Fruit fly (Drosophila melanogaster) whole organism, embryonic: ENCODE measurements around the gene TwdlX.

Experiments
- Aef1 ChIP-seq: fragments of 200-800 bp; sonication (Bioruptor generic); IDR thresholded peaks from 3 replicates; pipeline ENCODE4 v1.3.6; 2022; ENCODE audit warnings: missing biosample characterization, missing genetic modification characterization
- Awh ChIP-seq: fragments of 200-800 bp; sonication (Bioruptor generic); IDR thresholded peaks from 2 replicates; pipeline ENCODE4, ENCODE4 v1.3.6; 2022; ENCODE audit warnings: missing biosample characterization, missing genetic modification characterization
- Bgb ChIP-seq: fragments of 200-800 bp; sonication (Bioruptor generic); IDR thresholded peaks from 2 replicates; pipeline ENCODE4 v1.3.6; 2022; ENCODE audit warnings: missing biosample characterization, missing genetic modification characterization; ENCODE audit not compliant: partially characterized antibody
- CG10654 ChIP-seq: fragments of 200-800 bp; sonication (Bioruptor generic); optimal IDR thresholded peaks from 2 replicates; lab custom pipeline; 2016; ENCODE audit warnings: missing biosample characterization, missing genetic modification characterization
- CG11560 ChIP-seq: fragments of 200-800 bp; sonication (Bioruptor generic); IDR thresholded peaks from 3 replicates; pipeline ENCODE4 v1.3.6; 2022; ENCODE audit warnings: missing biosample characterization, missing genetic modification characterization
- CG12236 ChIP-seq: fragments of 200-800 bp; sonication (Bioruptor generic); optimal IDR thresholded peaks from 2 replicates; lab custom pipeline; 2016; ENCODE audit warnings: missing biosample characterization, missing genetic modification characterization
- CG14050 ChIP-seq: fragments of 200-800 bp; sonication (Bioruptor generic); IDR thresholded peaks from 3 replicates; pipeline ENCODE4 v1.3.6; 2022; ENCODE audit warnings: missing biosample characterization, missing genetic modification characterization
- CG14710 ChIP-seq: fragments of 200-800 bp; sonication (Bioruptor generic); optimal IDR thresholded peaks from 3 replicates; lab custom pipeline; 2019; ENCODE audit warnings: missing biosample characterization, mild to moderate bottlenecking, missing genetic modification characterization, moderate library complexity
- CG15601 ChIP-seq: fragments of 200-800 bp; sonication (Bioruptor generic); optimal IDR thresholded peaks from 3 replicates; lab custom pipeline; 2019; ENCODE audit warnings: missing biosample characterization, mild to moderate bottlenecking, missing genetic modification characterization, moderate library complexity
- CG16779 ChIP-seq: fragments of 200-800 bp; sonication (Bioruptor generic); IDR thresholded peaks from 2 replicates; pipeline ENCODE4 v1.3.6; 2022; ENCODE audit warnings: missing biosample characterization, missing genetic modification characterization
- CG18262 ChIP-seq: fragments of 200-800 bp; optimal IDR thresholded peaks from 3 replicates; lab custom pipeline; 2019; ENCODE audit warnings: missing biosample characterization, mild to moderate bottlenecking, missing genetic modification characterization, moderate library complexity
- CG2116 ChIP-seq: fragments of 200-800 bp; sonication (Bioruptor generic); optimal IDR thresholded peaks from 3 replicates; lab custom pipeline; 2018; ENCODE audit warnings: missing biosample characterization, mild to moderate bottlenecking, missing genetic modification characterization
- CG2129 ChIP-seq: fragments of 200-800 bp; sonication (Bioruptor generic); IDR thresholded peaks from 2 replicates; pipeline ENCODE4 v1.3.6; 2022; ENCODE audit warnings: missing biosample characterization, missing genetic modification characterization; ENCODE audit not compliant: partially characterized antibody
- CG2712 ChIP-seq: fragments of 200-800 bp; optimal IDR thresholded peaks from 3 replicates; lab custom pipeline; 2019; ENCODE audit warnings: missing biosample characterization, mild to moderate bottlenecking, missing genetic modification characterization, moderate library complexity
- CG34376 ChIP-seq: fragments of 200-800 bp; sonication (Bioruptor generic); optimal IDR thresholded peaks from 2 replicates; lab custom pipeline; 2018; ENCODE audit warnings: missing biosample characterization, mild to moderate bottlenecking, missing genetic modification characterization
- CG3847 ChIP-seq: fragments of 200-800 bp; sonication (Bioruptor generic); IDR thresholded peaks from 2 replicates; pipeline ENCODE4 v1.3.6; 2022; ENCODE audit warnings: missing biosample characterization, missing genetic modification characterization
- CG43689 ChIP-seq: fragments of 200-800 bp; sonication (Bioruptor generic); IDR thresholded peaks from 2 replicates; pipeline ENCODE4 v1.3.6; 2022; ENCODE audit warnings: missing biosample characterization, missing genetic modification characterization
- CG4854 ChIP-seq: fragments of 200-800 bp; sonication (Bioruptor generic); optimal IDR thresholded peaks from 2 replicates; lab custom pipeline; 2016; ENCODE audit warnings: missing biosample characterization, missing genetic modification characterization, inconsistent platforms
- CG6683 ChIP-seq: fragments of 200-800 bp; sonication (Bioruptor generic); optimal IDR thresholded peaks from 2 replicates; lab custom pipeline; 2017; ENCODE audit warnings: missing biosample characterization, mild to moderate bottlenecking, missing genetic modification characterization, missing genetic modification reagents
- CG7271 ChIP-seq: fragments of 200-800 bp; sonication (Bioruptor generic); optimal IDR thresholded peaks from 2 replicates; lab custom pipeline; 2018; ENCODE audit warnings: missing biosample characterization, mild to moderate bottlenecking, missing genetic modification characterization, moderate library complexity
- CG9817 ChIP-seq: fragments of 200-800 bp; sonication (Bioruptor generic); optimal IDR thresholded peaks from 2 replicates; lab custom pipeline; 2018; ENCODE audit warnings: missing biosample characterization, mild to moderate bottlenecking, missing genetic modification characterization, moderate library complexity
- CG9932 ChIP-seq: fragments of 200-800 bp; sonication (Bioruptor generic); IDR thresholded peaks from 2 replicates; pipeline ENCODE4 v1.3.6; 2022; ENCODE audit warnings: missing biosample characterization, missing genetic modification characterization
- D19A ChIP-seq: fragments of 200-800 bp; optimal IDR thresholded peaks from 3 replicates; lab custom pipeline; 2019; ENCODE audit warnings: missing biosample characterization, mild to moderate bottlenecking, missing genetic modification characterization, moderate library complexity
- Dek ChIP-seq: fragments of 200-800 bp; sonication (Bioruptor generic); optimal IDR thresholded peaks from 3 replicates; lab custom pipeline; 2019; ENCODE audit warnings: missing biosample characterization, mild to moderate bottlenecking, missing genetic modification characterization, moderate library complexity
- MTF-1 ChIP-seq: fragments of 200-800 bp; sonication (Bioruptor generic); optimal IDR thresholded peaks from 2 replicates; lab custom pipeline; 2018; ENCODE audit warnings: missing biosample characterization, mild to moderate bottlenecking, missing genetic modification characterization, borderline replicate concordance
- Meics ChIP-seq: fragments of 200-800 bp; sonication (Bioruptor generic); optimal IDR thresholded peaks from 2 replicates; lab custom pipeline; 2017; ENCODE audit warnings: missing biosample characterization, mild to moderate bottlenecking, missing genetic modification characterization
- Mrtf ChIP-seq: fragments of 200-800 bp; sonication (Bioruptor generic); IDR thresholded peaks from 3 replicates; pipeline ENCODE4 v1.3.6; 2022; ENCODE audit warnings: missing biosample characterization, missing genetic modification characterization
- Nf-YB ChIP-seq: fragments of 200-800 bp; sonication (Bioruptor generic); optimal IDR thresholded peaks from 3 replicates; lab custom pipeline; 2019; ENCODE audit warnings: missing biosample characterization, mild to moderate bottlenecking, missing genetic modification characterization, moderate library complexity
- NfI ChIP-seq: fragments of 200-800 bp; sonication (Bioruptor generic); optimal IDR thresholded peaks from 3 replicates; lab custom pipeline; 2018; ENCODE audit warnings: missing biosample characterization, mild to moderate bottlenecking, missing genetic modification characterization, moderate library complexity
- Opbp ChIP-seq: fragments of 200-800 bp; sonication (Bioruptor generic); IDR thresholded peaks from 3 replicates; pipeline ENCODE4 v1.3.6; 2022; ENCODE audit warnings: missing biosample characterization, missing genetic modification characterization; ENCODE audit not compliant: partially characterized antibody
- Sry-β ChIP-seq: fragments of 200-800 bp; sonication (Bioruptor generic); optimal IDR thresholded peaks from 2 replicates; lab custom pipeline; 2018; ENCODE audit warnings: missing biosample characterization, mild to moderate bottlenecking, missing genetic modification characterization, moderate library complexity
- bcd ChIP-seq: fragments of 200-800 bp; sonication (Bioruptor generic); optimal IDR thresholded peaks from 2 replicates; lab custom pipeline; 2017; ENCODE audit warnings: missing biosample characterization, mild to moderate bottlenecking, missing genetic modification characterization
- btn ChIP-seq: fragments of 200-800 bp; sonication (Bioruptor generic); optimal IDR thresholded peaks from 2 replicates; lab custom pipeline; 2016; ENCODE audit warnings: missing biosample characterization, missing genetic modification characterization
- crc ChIP-seq: fragments of 200-800 bp; sonication (Bioruptor generic); optimal IDR thresholded peaks from 2 replicates; lab custom pipeline; 2016; ENCODE audit warnings: missing biosample characterization, missing genetic modification characterization
- da ChIP-seq: fragments of 200-800 bp; sonication (Bioruptor generic); optimal IDR thresholded peaks from 2 replicates; lab custom pipeline; 2016; ENCODE audit warnings: missing biosample characterization, missing genetic modification characterization
- gcm ChIP-seq: fragments of 200-800 bp; sonication (Bioruptor generic); optimal IDR thresholded peaks from 2 replicates; lab custom pipeline; 2019; ENCODE audit warnings: missing biosample characterization, mild to moderate bottlenecking, missing genetic modification characterization, moderate library complexity
- gfzf ChIP-seq: fragments of 200-800 bp; sonication (Bioruptor generic); optimal IDR thresholded peaks from 2 replicates; lab custom pipeline; 2016; ENCODE audit warnings: missing biosample characterization, mild to moderate bottlenecking, missing genetic modification characterization, moderate library complexity
- grau ChIP-seq: fragments of 200-800 bp; optimal IDR thresholded peaks from 3 replicates; lab custom pipeline; 2019; ENCODE audit warnings: missing biosample characterization, mild to moderate bottlenecking, missing genetic modification characterization, moderate library complexity
- hkb ChIP-seq, 2 experiments: fragments of 200-800 bp in 1 of 2; fragments of >200 bp in 1 of 2; sonication (Bioruptor generic) in 1 of 2; IDR thresholded peaks in 1 of 2; optimal IDR thresholded peaks in 1 of 2; 2 replicates each; pipeline versions ENCODE4 v1.3.6 to Lab custom; 2017 to 2022; ENCODE audit warnings: missing biosample characterization in 1 of 2, missing genetic modification characterization in 1 of 2
- ind ChIP-seq: fragments of 200-800 bp; sonication (Bioruptor generic); optimal IDR thresholded peaks from 3 replicates; lab custom pipeline; 2016; ENCODE audit warnings: missing biosample characterization, missing genetic modification characterization
- jigr1 ChIP-seq: fragments of 200-800 bp; sonication (Bioruptor generic); IDR thresholded peaks from 3 replicates; pipeline ENCODE4 v1.3.6; 2022; ENCODE audit warnings: missing biosample characterization, missing genetic modification characterization
- lilli ChIP-seq: fragments of 200-800 bp; sonication (Bioruptor generic); optimal IDR thresholded peaks from 3 replicates; lab custom pipeline; 2016; ENCODE audit warnings: missing biosample characterization, missing genetic modification characterization
- row ChIP-seq: fragments of 200-800 bp; sonication (Bioruptor generic); IDR thresholded peaks from 3 replicates; pipeline ENCODE4 v1.3.6; 2022; ENCODE audit warnings: missing biosample characterization, missing genetic modification characterization
- salm ChIP-seq: fragments of 200-800 bp; sonication (Bioruptor generic); optimal IDR thresholded peaks from 2 replicates; lab custom pipeline; 2018; ENCODE audit warnings: missing biosample characterization, mild to moderate bottlenecking, missing genetic modification characterization
- tx ChIP-seq: fragments of 200-800 bp; sonication (Bioruptor generic); optimal IDR thresholded peaks from 2 replicates; lab custom pipeline; 2016; ENCODE audit warnings: missing biosample characterization, missing genetic modification characterization
- usp ChIP-seq: fragments of >200 bp; optimal IDR thresholded peaks from 2 replicates; lab custom pipeline; 2017; ENCODE audit warnings: missing biosample characterization, missing genetic modification characterization
- z ChIP-seq: fragments of 200-800 bp; sonication (Bioruptor generic); IDR thresholded peaks from 3 replicates; pipeline ENCODE4 v1.3.6; 2022; ENCODE audit warnings: missing biosample characterization, missing genetic modification characterization
- zfh1 ChIP-seq: fragments of 200-800 bp; sonication (Bioruptor generic); IDR thresholded peaks from 3 replicates; pipeline ENCODE4 v1.3.6; 2022; ENCODE audit warnings: missing biosample characterization, missing genetic modification characterization

The TwdlX gene

dm6 chrX:16723203-16724173 lies 7.4 kb upstream of the TwdlX start (continued):
- TF ChIP-seq lilli (peak; percentile 74), salm (tag; lab: Kevin White, UChicago) (peak; percentile 69), CG11560 (tag; lab: Robert Waterston, UW) (no peak), CG43689 (GFP tag; lab: Robert Waterston, UW) (peak; percentile 19; the same call in 1 of the 2 replicates), Aef1 (peak; percentile 42; the same call in 2 of the 3 replicates), gfzf (GFP tag; lab: Kevin White, UChicago) (no peak), D19A (peak; percentile 65), Awh (peak; percentile 55), crc (peak; percentile 46), hkb (optimal IDR thresholded peaks at IDR 0.05; lab: Kevin White, UChicago) (no peak), hkb (GFP tag; IDR thresholded peaks at IDR 0.05; lab: Robert Waterston, UW) (peak; percentile 83), zfh1 (peak; percentile 60; the same call in 1 of the 3 replicates), Meics (GFP tag; lab: Kevin White, UChicago) (peak; percentile 66), Bgb (GFP tag; lab: Robert Waterston, UW) (peak; percentile 19; the same call in 1 of the 2 replicates), btn (GFP tag; lab: Kevin White, UChicago) (no peak), CG18262 (tag; lab: Kevin White, UChicago) (peak; percentile 73), usp (GFP tag; lab: Kevin White, UChicago) (no peak), grau (tag; lab: Kevin White, UChicago) (peak; percentile 89), Mrtf (GFP tag; lab: Robert Waterston, UW) (no peak), row (GFP tag; lab: Robert Waterston, UW) (peak; percentile 83), Dek (tag; lab: Kevin White, UChicago) (peak; percentile 76), CG15601 (peak; percentile 79), CG6683 (GFP tag; lab: Kevin White, UChicago) (no peak), CG9932 (GFP tag; lab: Robert Waterston, UW) (peak; percentile 66), gcm (GFP tag; lab: Kevin White, UChicago) (peak; percentile 71), CG16779 (GFP tag; lab: Robert Waterston, UW) (no peak), da (peak; percentile 11), jigr1 (GFP tag; lab: Robert Waterston, UW) (no peak), CG2116 (GFP tag; lab: Kevin White, UChicago) (peak; percentile 26), MTF-1 (GFP tag; lab: Kevin White, UChicago) (no peak), ind (peak; percentile 34), CG2129 (no peak), Opbp (GFP tag; lab: Robert Waterston, UW) (no peak), CG14710 (tag; lab: Kevin White, UChicago) (peak; percentile 31), CG3847 (GFP tag; lab: Robert Waterston, UW) (peak; percentile 58), CG10654 (peak; percentile 39), CG2712 (tag; lab: Kevin White, UChicago) (peak; percentile 76), NfI (GFP tag; lab: Kevin White, UChicago) (peak; percentile 83), tx (GFP tag; lab: Kevin White, UChicago) (peak; percentile 9), CG34376 (GFP tag; lab: Kevin White, UChicago) (no peak), z (GFP tag; lab: Robert Waterston, UW) (no peak), Sry-β (no peak), CG4854 (GFP tag; lab: Kevin White, UChicago) (no peak), CG9817 (peak; percentile 69), bcd (peak; percentile 60), CG14050 (GFP tag; lab: Robert Waterston, UW) (peak; percentile 67; the same call in 2 of the 3 replicates), Nf-YB (GFP tag; lab: Kevin White, UChicago) (peak; percentile 66), CG7271 (tag; lab: Kevin White, UChicago) (no peak), CG12236 (GFP tag; lab: Kevin White, UChicago) (peak; percentile 27)
